Fruit fly (Drosophila melanogaster) whole organism, embryonic: ENCODE data around the gene HIP-R.

ENCODE experiments used
- BEAF-32 ChIP-seq: fragments of 200-800 bp; sonication (Bioruptor generic); optimal IDR thresholded peaks from 3 replicates; lab custom pipeline; 2017; ENCODE audit warnings: missing biosample characterization, missing genetic modification characterization, mild to moderate bottlenecking, moderate library complexity, missing genetic modification reagents
- Bgb ChIP-seq: fragments of 200-800 bp; sonication (Bioruptor generic); IDR thresholded peaks from 2 replicates; pipeline ENCODE4 v1.3.6; 2022; ENCODE audit warnings: missing biosample characterization, missing genetic modification characterization; ENCODE audit not compliant: partially characterized antibody
- CG13287 ChIP-seq: fragments of 200-800 bp; sonication (Bioruptor generic); IDR thresholded peaks from 2 replicates; pipeline ENCODE4 v1.3.6; 2022; ENCODE audit warnings: missing biosample characterization, missing genetic modification characterization; ENCODE audit not compliant: partially characterized antibody
- CG14860 ChIP-seq: fragments of 200-800 bp; sonication (Bioruptor generic); IDR thresholded peaks from 3 replicates; pipeline ENCODE4 v1.3.6; 2022; ENCODE audit warnings: missing biosample characterization, missing genetic modification characterization; ENCODE audit not compliant: partially characterized antibody
- CG16813 ChIP-seq: fragments of 200-800 bp; sonication (Bioruptor generic); IDR thresholded peaks from 3 replicates; pipeline ENCODE4 v1.3.6; 2022; ENCODE audit warnings: missing biosample characterization, missing genetic modification characterization; ENCODE audit not compliant: partially characterized antibody
- CG2129 ChIP-seq: fragments of 200-800 bp; sonication (Bioruptor generic); IDR thresholded peaks from 2 replicates; pipeline ENCODE4 v1.3.6; 2022; ENCODE audit warnings: missing biosample characterization, missing genetic modification characterization; ENCODE audit not compliant: partially characterized antibody
- CG34224 ChIP-seq: fragments of 200-800 bp; sonication (Bioruptor generic); IDR thresholded peaks from 3 replicates; pipeline ENCODE4 v1.3.6; 2022; ENCODE audit warnings: missing biosample characterization, missing genetic modification characterization; ENCODE audit not compliant: partially characterized antibody
- CG6791 ChIP-seq: fragments of 200-800 bp; sonication (Bioruptor generic); IDR thresholded peaks from 3 replicates; pipeline ENCODE4 v1.3.6; 2022; ENCODE audit warnings: missing biosample characterization, missing genetic modification characterization; ENCODE audit not compliant: partially characterized antibody
- CG7963 ChIP-seq: fragments of 200-800 bp; sonication (Bioruptor generic); IDR thresholded peaks from 3 replicates; pipeline ENCODE4 v1.3.6; 2022; ENCODE audit warnings: missing biosample characterization, missing genetic modification characterization; ENCODE audit not compliant: partially characterized antibody
- Dll ChIP-seq: fragments of 200-800 bp; sonication (Bioruptor generic); IDR thresholded peaks from 4 replicates; pipeline ENCODE4 v1.3.6; 2022; ENCODE audit warnings: missing biosample characterization, missing genetic modification characterization; ENCODE audit not compliant: partially characterized antibody
- Doc3 ChIP-seq: fragments of 200-800 bp; sonication (Bioruptor generic); IDR thresholded peaks from 3 replicates; pipeline ENCODE4 v1.3.6; 2022; ENCODE audit warnings: missing biosample characterization, missing genetic modification characterization; ENCODE audit not compliant: partially characterized antibody
- Dp ChIP-seq: fragments of 200-800 bp; sonication (Bioruptor generic); optimal IDR thresholded peaks from 2 replicates; lab custom pipeline; 2018; ENCODE audit warnings: missing biosample characterization, mild to moderate bottlenecking, missing genetic modification characterization, moderate library complexity
- Dref ChIP-seq: fragments of 200-800 bp; sonication (Bioruptor generic); IDR thresholded peaks from 2 replicates; pipeline ENCODE4 v1.3.6; 2022; ENCODE audit warnings: missing biosample characterization, missing genetic modification characterization
- E2f2 ChIP-seq: fragments of 200-800 bp; sonication (Bioruptor generic); IDR thresholded peaks from 2 replicates; pipeline ENCODE4 v1.3.6; 2022; ENCODE audit warnings: missing biosample characterization, missing genetic modification characterization
- HLH4C ChIP-seq: fragments of 200-800 bp; sonication (Bioruptor generic); IDR thresholded peaks from 3 replicates; pipeline ENCODE4 v1.3.6; 2022; ENCODE audit warnings: missing biosample characterization, missing genetic modification characterization; ENCODE audit not compliant: partially characterized antibody
- MBD-R2 ChIP-seq: fragments of 200-800 bp; sonication (Bioruptor generic); IDR thresholded peaks from 2 replicates; pipeline ENCODE4 v1.3.6; 2022; ENCODE audit warnings: missing biosample characterization, missing genetic modification characterization
- Med ChIP-seq: fragments of 200-800 bp; sonication (Bioruptor generic); peaks from one replicate; lab custom pipeline; 2016; ENCODE audit warnings: missing biosample characterization, missing genetic modification characterization, mild to moderate bottlenecking, inconsistent platforms, moderate library complexity
- Opbp ChIP-seq: fragments of 200-800 bp; sonication (Bioruptor generic); IDR thresholded peaks from 3 replicates; pipeline ENCODE4 v1.3.6; 2022; ENCODE audit warnings: missing biosample characterization, missing genetic modification characterization; ENCODE audit not compliant: partially characterized antibody
- Scr ChIP-seq: fragments of 200-800 bp; sonication (Bioruptor generic); IDR thresholded peaks from 2 replicates; pipeline ENCODE4 v1.3.6; 2022; ENCODE audit warnings: missing biosample characterization, missing genetic modification characterization; ENCODE audit not compliant: partially characterized antibody
- Sry-δ ChIP-seq: fragments of 200-800 bp; sonication (Bioruptor generic); optimal IDR thresholded peaks from 2 replicates; lab custom pipeline; 2016; ENCODE audit warnings: missing biosample characterization, missing genetic modification characterization
- amos ChIP-seq: fragments of 200-800 bp; sonication (Bioruptor generic); IDR thresholded peaks from 2 replicates; pipeline ENCODE4 v1.3.6; 2022; ENCODE audit warnings: missing biosample characterization, missing genetic modification characterization; ENCODE audit not compliant: partially characterized antibody
- ato ChIP-seq: fragments of 200-800 bp; sonication (Bioruptor generic); IDR thresholded peaks from 2 replicates; pipeline ENCODE4 v1.3.6; 2022; ENCODE audit warnings: missing biosample characterization, missing genetic modification characterization; ENCODE audit not compliant: partially characterized antibody
- bbx ChIP-seq: fragments of 200-800 bp; sonication (Bioruptor generic); IDR thresholded peaks from 2 replicates; pipeline ENCODE4 v1.3.6; 2022; ENCODE audit warnings: missing biosample characterization, missing genetic modification characterization; ENCODE audit not compliant: partially characterized antibody
- chinmo ChIP-seq: fragments of 200-800 bp; sonication (Bioruptor generic); IDR thresholded peaks from 4 replicates; pipeline ENCODE4 v1.3.6; 2022; ENCODE audit warnings: missing biosample characterization, missing genetic modification characterization; ENCODE audit not compliant: partially characterized antibody
- gfzf ChIP-seq: fragments of 200-800 bp; sonication (Bioruptor generic); optimal IDR thresholded peaks from 2 replicates; lab custom pipeline; 2016; ENCODE audit warnings: missing biosample characterization, mild to moderate bottlenecking, missing genetic modification characterization, moderate library complexity
- hbn ChIP-seq: fragments of 200-800 bp; sonication (Bioruptor generic); IDR thresholded peaks from 2 replicates; pipeline ENCODE4 v1.3.6; 2022; ENCODE audit warnings: missing biosample characterization, missing genetic modification characterization; ENCODE audit not compliant: partially characterized antibody
- inv ChIP-seq: fragments of 200-800 bp; sonication (Bioruptor generic); IDR thresholded peaks from 2 replicates; pipeline ENCODE4 v1.3.6; 2022; ENCODE audit warnings: missing biosample characterization, missing genetic modification characterization; ENCODE audit not compliant: partially characterized antibody
- knrl ChIP-seq: fragments of 200-800 bp; sonication (Bioruptor generic); IDR thresholded peaks from 3 replicates; pipeline ENCODE4 v1.3.6; 2022; ENCODE audit warnings: missing biosample characterization, missing genetic modification characterization; ENCODE audit not compliant: partially characterized antibody
- mld ChIP-seq: fragments of 200-800 bp; sonication (Bioruptor generic); IDR thresholded peaks from 3 replicates; pipeline ENCODE4 v1.3.6; 2022; ENCODE audit warnings: missing biosample characterization, missing genetic modification characterization; ENCODE audit not compliant: partially characterized antibody
- nerfin-2 ChIP-seq: fragments of 200-800 bp; sonication (Bioruptor generic); IDR thresholded peaks from 2 replicates; pipeline ENCODE4 v1.3.6; 2022; ENCODE audit warnings: missing biosample characterization, missing genetic modification characterization; ENCODE audit not compliant: partially characterized antibody
- pzg ChIP-seq: fragments of 200-800 bp; sonication (Bioruptor generic); optimal IDR thresholded peaks from 3 replicates; lab custom pipeline; 2018; ENCODE audit warnings: missing biosample characterization, mild to moderate bottlenecking, missing genetic modification characterization, moderate library complexity
- sna ChIP-seq: fragments of 200-800 bp; sonication (Bioruptor generic); IDR thresholded peaks from 2 replicates; pipeline ENCODE4 v1.3.6; 2022; ENCODE audit warnings: missing biosample characterization, missing genetic modification characterization; ENCODE audit not compliant: partially characterized antibody
- tna ChIP-seq: fragments of 200-800 bp; sonication (Bioruptor generic); IDR thresholded peaks from 2 replicates; pipeline ENCODE4 v1.3.6; 2022; ENCODE audit warnings: missing biosample characterization, missing genetic modification characterization; ENCODE audit not compliant: partially characterized antibody
- unc-4 ChIP-seq: fragments of 200-800 bp; sonication (Bioruptor generic); IDR thresholded peaks from 2 replicates; pipeline ENCODE4 v1.3.6; 2022; ENCODE audit warnings: missing biosample characterization, missing genetic modification characterization; ENCODE audit not compliant: partially characterized antibody
- vnd ChIP-seq: fragments of 200-800 bp; sonication (Bioruptor generic); IDR thresholded peaks from 3 replicates; pipeline ENCODE4 v1.3.6; 2022; ENCODE audit warnings: missing biosample characterization, missing genetic modification characterization; ENCODE audit not compliant: partially characterized antibody
- zen2 ChIP-seq: fragments of 200-800 bp; sonication (Bioruptor generic); IDR thresholded peaks from 3 replicates; pipeline ENCODE4 v1.3.6; 2022; ENCODE audit warnings: missing biosample characterization, missing genetic modification characterization; ENCODE audit not compliant: partially characterized antibody

HIP-R gene

DNA sequence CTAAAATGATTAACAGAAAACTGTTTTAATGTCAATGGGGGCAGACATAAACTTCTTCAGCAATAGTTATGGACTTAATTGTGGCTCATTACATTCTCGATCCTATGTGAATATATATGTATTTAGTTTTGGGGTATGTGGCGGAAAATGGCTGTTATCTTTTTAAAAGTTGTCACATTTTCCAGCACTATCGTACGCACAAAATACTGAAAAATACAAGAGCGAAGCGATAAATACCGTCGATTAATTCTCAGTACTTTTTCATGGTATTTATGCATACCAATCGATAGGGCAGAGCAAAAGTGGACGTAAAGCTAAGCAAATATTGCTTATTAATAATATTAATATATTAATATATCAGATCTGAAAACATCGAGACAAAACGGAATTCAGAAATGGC lies at the start of gene HIP-R:
TSS of gene HIP-R (plus strand) at position 201 of the 400 bp plus-strand sequence.
- TF ChIP-seq CG14860 (peak; percentile 57; the same call in 2 of the 3 replicates), Sry-δ (GFP tag; lab: Kevin White, UChicago) (peak; percentile 3), mld (GFP tag; lab: Robert Waterston, UW) (0 out of 3 replicates have a peak, but pooled peaks have one; percentile 7), Bgb (GFP tag; lab: Robert Waterston, UW) (peak; percentile 77), bbx (peak; percentile 73), MBD-R2 (GFP tag; lab: Robert Waterston, UW) (peak; percentile 45; the same call in 1 of the 2 replicates), E2f2 (peak; percentile 72), Dll (GFP tag; lab: Robert Waterston, UW) (peak; percentile 76), CG2129 (peak; percentile 37; the same call in 1 of the 2 replicates), Scr (GFP tag; lab: Robert Waterston, UW) (peak; percentile 71), Med (GFP tag; lab: Kevin White, UChicago) (peak; percentile 18), CG6791 (GFP tag; lab: Robert Waterston, UW) (peak; percentile 67), zen2 (GFP tag; lab: Robert Waterston, UW) (peak; percentile 38; the same call in 2 of the 3 replicates), CG34224 (GFP tag; lab: Robert Waterston, UW) (peak; percentile 71), amos (peak; percentile 73; the same call in 1 of the 2 replicates), CG13287 (GFP tag; lab: Robert Waterston, UW) (peak; percentile 78), Dref (peak; percentile 64), inv (peak; percentile 57; the same call in 1 of the 2 replicates), Doc3 (GFP tag; lab: Robert Waterston, UW) (peak; percentile 53), ato (GFP tag; lab: Robert Waterston, UW) (peak; percentile 27; the same call in 1 of the 2 replicates), CG7963 (GFP tag; lab: Robert Waterston, UW) (peak; percentile 46; the same call in 1 of the 3 replicates), BEAF-32 (peak; percentile 43), vnd (GFP tag; lab: Robert Waterston, UW) (peak; percentile 47; the same call in 1 of the 3 replicates), Opbp (peak; percentile 80; the same call in 2 of the 3 replicates), hbn (GFP tag; lab: Robert Waterston, UW) (peak; percentile 62), pzg (GFP tag; lab: Kevin White, UChicago) (peak; percentile 6), unc-4 (GFP tag; lab: Robert Waterston, UW) (peak; percentile 72), sna (GFP tag; lab: Robert Waterston, UW) (peak; percentile 29; the same call in 1 of the 2 replicates), CG16813 (GFP tag; lab: Robert Waterston, UW) (peak; percentile 68), knrl (GFP tag; lab: Robert Waterston, UW) (peak; percentile 63; the same call in 2 of the 3 replicates), chinmo (GFP tag; lab: Robert Waterston, UW) (0 out of 4 replicates have a peak, but pooled peaks have one; percentile 41), Dp (GFP tag; lab: Kevin White, UChicago) (peak; percentile 18), HLH4C (GFP tag; lab: Robert Waterston, UW) (peak; percentile 67), gfzf (GFP tag; lab: Kevin White, UChicago) (peak; percentile 16), tna (GFP tag; lab: Robert Waterston, UW) (peak; percentile 17), nerfin-2 (GFP tag; lab: Robert Waterston, UW) (peak; percentile 34)
